Worm (Caenorhabditis elegans) whole organism, dauer: ENCODE measurements around the gene rhgf-1.

Experiments
- unc-62 ChIP-seq: sonication (generic microtip); optimal IDR thresholded peaks from 2 replicates; lab custom pipeline; 2017; ENCODE audit warnings: missing biosample characterization, missing genetic modification reagents, missing genetic modification characterization

The rhgf-1 gene

DNA sequence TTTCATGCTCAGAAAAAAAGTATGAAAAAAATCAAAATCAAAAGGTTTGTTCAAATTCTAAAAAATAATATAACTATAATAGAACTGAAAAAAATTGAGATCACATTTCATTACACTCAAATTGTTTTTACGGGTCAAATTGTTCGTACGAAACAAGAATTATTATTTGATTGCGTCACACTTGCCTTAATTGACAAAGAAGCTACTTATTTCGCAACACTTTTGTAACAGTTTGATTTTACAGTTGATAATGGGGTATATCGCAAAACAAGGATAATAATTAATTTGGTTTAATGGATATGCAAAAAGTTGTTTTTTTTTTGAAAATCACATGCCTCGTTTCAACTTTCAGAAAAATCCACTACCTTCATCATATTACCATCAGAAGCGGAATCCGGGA, 19.6 kb downstream of the rhgf-1 start:
- TF ChIP-seq unc-62: no peak

ce11 chrX:10691643-10692042, 20.0 kb downstream of the rhgf-1 start, which contains the start of gene yap-1:
Gene yap-1 (plus strand): TSS chrX:10691943.
- TF ChIP-seq unc-62: no peak

DNA sequence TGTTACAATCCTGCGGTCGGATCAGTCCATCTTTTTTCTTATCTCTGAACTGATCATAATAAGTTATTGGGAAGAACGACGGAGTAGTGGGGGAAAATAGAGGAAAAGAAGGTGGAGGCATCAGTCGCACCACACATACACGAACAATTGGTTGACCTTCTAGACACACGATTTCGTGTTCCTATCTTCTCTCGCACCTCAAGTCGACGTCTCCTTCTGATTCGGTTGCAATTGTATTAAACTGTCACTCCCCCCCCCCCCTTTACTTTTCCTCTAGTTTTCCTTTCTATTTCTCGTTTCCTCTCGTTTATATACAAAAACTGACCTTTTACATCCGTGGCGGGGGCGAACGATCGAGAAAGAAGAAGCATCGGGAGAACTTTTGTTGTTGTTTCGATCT, 20.4 kb downstream of the rhgf-1 start:
- no peak for TF ChIP-seq unc-62

DNA sequence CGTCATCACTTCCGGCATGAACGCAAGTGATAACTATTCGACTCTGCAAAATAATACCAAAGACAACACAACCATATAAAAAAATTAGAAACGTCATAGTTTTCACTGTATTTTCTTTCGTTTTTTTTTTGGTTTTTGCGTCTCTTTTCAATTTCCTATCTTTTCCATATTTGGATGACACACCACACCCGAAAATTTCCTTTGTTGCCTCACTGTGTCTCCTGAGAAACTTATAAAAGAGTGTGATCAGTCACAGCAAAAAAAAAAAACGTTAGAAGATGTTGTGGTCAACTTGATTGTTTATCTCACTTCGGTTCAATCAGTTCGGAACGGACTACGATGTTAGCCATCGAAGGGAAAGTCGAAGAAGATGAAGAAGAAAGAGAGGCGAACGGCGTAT, 21.9 kb downstream of the rhgf-1 start:
- TF ChIP-seq unc-62: no peak

ce11 chrX:10688311-10688710, 23.4 kb downstream of the rhgf-1 start:
- no peak for TF ChIP-seq unc-62

DNA sequence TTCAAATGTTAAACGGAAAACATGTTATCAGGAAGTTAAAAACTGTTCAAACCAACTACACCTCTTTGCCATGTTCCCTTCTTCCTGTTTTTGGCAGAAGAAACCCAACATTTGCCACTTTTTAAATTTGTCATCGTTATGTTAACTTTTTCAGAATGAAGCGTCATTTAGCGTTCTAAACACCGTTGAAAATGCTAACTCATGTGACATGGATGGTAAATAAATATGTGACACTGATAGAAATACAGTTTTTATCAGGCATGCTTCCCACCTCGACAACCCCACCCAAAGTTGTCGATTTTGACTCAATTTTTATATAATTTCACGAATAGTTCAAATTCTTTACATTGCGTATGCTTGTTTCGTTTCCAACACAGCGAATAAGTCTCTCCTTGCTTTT, 24.4 kb downstream of the rhgf-1 start:
- TF ChIP-seq unc-62: no peak

DNA sequence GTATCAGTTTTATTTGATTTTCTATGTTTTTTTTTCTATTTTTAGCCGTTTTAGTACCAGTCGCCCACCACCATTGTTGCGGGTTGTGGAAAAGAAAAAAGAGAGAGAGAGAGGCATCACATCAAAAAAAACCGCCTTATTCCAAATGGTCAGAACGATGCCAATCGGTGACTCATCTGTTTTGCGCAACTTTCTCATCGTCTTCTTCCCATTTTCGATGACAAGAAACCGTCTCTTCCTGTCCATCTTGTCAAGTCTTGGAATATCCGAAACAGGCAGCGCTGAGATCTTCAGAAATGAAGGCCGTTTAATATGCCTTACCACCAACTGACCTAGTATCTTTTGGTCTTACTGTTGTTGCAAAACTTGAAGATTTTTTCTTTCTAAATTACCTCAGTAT, 25.2 kb downstream of the rhgf-1 start:
- no peak for TF ChIP-seq unc-62

- no peak for TF ChIP-seq unc-62
Measured at ce11 chrX:10684533-10684932, 27.1 kb downstream of the rhgf-1 start.

ce11 chrX:10681698-10682097, 30.0 kb downstream of the rhgf-1 start, which contains the start of gene phf-31:
Gene phf-31 (plus strand): TSS chrX:10681998.
- no peak for TF ChIP-seq unc-62

- TF ChIP-seq unc-62: no peak
Measured at ce11 chrX:10679193-10679592, 32.5 kb downstream of the rhgf-1 start.

DNA sequence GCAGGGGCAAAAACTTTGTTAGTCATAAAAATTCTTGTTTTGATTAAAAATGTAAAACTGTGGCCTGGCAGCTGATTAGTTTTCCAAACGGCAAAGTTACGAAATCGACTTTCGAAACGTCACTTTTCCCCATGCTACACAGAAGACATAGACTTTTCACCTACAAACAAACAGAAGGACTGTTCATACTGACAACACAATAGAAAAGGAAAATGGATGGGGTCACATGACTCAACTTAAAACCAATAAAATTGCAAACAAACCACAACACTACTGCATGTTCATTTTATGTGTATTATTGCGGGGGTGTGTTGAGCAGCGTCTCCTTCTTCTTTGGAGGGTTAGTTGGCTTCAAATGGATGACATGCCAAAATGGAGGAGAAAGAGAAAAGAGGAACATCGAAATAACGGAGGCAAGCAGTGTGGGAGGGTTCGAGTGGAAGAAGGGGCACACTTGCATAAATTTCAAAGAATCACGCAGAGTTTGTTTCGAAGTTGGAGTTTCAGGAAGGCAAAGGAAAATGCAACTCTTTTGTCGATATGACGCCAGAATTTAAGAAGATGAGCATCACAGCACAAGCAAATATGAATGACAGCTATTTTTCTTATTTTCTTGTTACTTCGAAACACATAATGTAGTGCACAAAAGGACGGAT, 33.5 kb downstream of the rhgf-1 start:
- TF ChIP-seq unc-62: no peak

- no peak for TF ChIP-seq unc-62
Measured at ce11 chrX:10677552-10677951, 34.1 kb downstream of the rhgf-1 start.

DNA sequence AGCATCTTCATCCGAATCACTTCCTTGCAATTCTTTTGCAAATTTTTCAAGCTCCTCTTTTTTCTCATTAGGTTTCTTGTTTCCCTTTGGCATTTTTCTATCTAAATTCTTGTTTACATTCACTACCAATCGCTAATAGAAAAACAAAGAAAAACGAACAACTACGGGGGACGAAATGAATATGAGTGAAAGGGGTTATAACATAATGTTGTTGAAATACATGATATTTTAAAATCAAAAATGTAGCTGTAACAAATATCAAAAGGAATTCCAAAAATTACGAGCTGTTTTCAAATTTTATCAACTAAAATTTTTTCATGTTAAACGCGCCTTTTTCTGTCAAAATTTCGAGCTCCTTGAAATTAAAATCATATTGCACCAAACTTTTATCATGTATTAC, 34.7 kb downstream of the rhgf-1 start, which contains the start of gene F13E6.1:
Gene F13E6.1 (minus strand): TSS at position 101 of the 400 bp plus-strand sequence.
- TF ChIP-seq unc-62: no peak

DNA sequence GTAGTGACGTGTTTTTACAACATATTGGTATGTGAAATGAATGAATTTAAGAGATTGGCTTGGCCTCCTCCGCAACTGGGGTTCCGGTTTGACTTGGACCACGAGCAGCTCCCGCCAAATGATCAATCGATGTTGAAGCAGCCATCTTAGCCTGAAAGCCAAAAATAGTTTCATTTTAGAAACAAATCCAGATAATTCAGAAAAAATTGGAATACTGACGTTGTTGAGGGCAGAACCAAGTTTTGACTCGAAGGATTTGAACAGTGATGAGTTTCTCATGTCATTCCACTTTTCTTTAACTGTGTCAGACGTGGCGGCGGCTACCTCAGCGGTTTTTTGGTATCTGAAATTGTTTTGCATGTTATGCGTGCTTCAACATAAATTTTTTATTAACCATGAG, 35.7 kb downstream of the rhgf-1 start:
- no peak for TF ChIP-seq unc-62

DNA sequence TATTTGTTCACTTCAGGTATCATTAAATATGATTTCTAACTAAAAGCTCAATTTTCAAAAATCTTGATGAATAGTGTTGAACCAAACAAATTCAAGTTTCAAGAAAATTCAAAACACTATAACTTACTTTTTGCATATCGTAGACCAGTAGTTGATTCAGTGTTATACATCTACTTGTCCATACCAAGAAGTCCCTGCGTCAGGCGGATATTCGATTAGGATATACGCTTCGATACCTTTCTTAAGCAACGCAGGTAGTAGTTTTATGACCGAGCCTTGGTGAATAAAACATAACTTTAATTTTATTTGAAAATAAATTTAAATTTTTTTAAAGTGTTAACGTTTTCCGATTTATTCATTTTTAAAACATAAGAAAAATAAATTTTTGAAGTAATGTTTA, 36.3 kb downstream of the rhgf-1 start:
- no peak for TF ChIP-seq unc-62

DNA sequence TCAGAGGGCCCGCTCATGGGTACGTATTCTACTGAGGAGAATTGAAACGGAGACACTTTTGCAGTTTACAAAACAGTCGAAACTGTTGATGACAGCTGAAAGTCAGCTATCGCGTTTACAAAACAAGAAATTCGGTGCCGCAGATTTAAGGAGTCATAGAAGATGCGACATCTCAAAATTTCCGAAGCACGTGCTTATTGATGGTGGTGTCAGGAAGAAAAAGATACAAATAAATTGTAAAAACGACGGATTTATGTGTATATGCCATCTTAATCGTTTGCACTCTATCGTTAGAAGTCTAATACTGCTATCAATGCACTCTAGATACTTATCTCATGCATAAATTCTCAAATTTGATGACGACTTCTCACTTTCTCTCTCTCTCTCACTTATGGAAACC, 37.5 kb downstream of the rhgf-1 start, which contains the start of gene F13E6.2:
Gene F13E6.2 (minus strand): TSS at position 101 of the 400 bp plus-strand sequence.
- TF ChIP-seq unc-62: no peak

DNA sequence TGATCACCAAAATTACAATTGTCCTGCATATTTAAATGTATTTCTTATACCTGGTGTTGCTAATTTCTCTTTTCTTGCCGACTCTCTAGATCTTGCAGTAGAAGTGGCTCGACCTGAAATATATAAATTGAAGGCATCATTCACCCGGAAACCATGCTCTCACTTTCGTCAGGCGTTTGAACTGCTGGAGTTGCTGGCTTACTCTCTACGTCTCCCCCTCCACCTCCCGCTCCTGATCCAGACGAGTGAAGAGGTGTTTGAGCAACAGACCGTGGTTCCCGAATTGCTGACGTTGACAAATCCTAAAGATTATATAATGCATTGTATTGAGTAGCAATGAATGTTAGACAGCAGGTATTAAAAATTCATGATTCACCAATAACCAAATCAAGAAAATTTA, 41.5 kb downstream of the rhgf-1 start:
- no peak for TF ChIP-seq unc-62

DNA sequence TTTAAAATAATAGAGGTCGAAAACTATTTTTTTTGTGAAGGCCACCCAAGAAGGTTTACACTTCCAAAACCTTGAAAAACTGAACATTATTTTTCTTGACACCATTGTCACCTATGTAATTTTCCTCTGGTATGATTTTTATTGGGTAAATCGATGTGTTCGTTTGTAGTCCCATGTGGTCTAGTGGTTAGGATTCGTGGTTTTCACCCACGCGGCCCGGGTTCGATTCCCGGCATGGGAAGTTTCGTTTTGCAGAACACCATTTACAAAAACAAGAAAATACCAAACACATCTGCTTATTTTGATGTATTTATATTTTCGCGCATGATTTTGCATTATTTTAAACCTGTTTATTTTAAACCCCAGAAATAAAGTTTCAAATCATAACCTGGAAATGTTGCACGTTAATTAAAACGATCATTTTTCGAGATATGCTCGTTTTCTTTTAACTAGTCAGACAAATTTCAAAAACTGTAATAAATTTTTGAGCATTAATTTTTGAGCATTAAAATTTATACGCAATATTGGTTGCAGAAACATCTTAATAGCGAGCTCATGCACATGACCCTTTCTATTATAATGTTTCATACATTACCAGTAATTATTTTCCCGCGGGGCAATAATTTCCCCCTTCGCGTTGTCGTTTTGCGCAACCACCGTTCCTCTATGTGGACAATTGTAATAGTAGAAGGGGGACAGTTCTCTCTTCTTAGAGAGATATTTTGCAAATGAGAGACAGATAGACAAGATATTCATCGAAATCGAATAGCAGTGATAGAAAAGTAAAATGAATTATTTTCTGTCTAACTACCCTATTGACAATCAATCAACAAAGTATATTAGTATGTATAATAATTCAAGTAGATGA, 44.0 kb downstream of the rhgf-1 start:
- TF ChIP-seq unc-62: no peak
